Fruit fly (Drosophila melanogaster) whole organism, embryonic: ENCODE measurements around the gene CG32811.
A peak's percentile ranks its signal among the peaks of the same experiment; 100 is the strongest.

Experiments
- NFAT ChIP-seq: fragments of 200-800 bp; sonication (Bioruptor generic); IDR thresholded peaks from 2 replicates; pipeline ENCODE4 v1.3.6; 2022; ENCODE audit warnings: missing biosample characterization, missing genetic modification characterization
- Oli ChIP-seq: fragments of 200-800 bp; sonication (Bioruptor generic); optimal IDR thresholded peaks from 2 replicates; lab custom pipeline; 2018; ENCODE audit warnings: missing biosample characterization, mild to moderate bottlenecking, missing genetic modification characterization, moderate library complexity

DNA sequence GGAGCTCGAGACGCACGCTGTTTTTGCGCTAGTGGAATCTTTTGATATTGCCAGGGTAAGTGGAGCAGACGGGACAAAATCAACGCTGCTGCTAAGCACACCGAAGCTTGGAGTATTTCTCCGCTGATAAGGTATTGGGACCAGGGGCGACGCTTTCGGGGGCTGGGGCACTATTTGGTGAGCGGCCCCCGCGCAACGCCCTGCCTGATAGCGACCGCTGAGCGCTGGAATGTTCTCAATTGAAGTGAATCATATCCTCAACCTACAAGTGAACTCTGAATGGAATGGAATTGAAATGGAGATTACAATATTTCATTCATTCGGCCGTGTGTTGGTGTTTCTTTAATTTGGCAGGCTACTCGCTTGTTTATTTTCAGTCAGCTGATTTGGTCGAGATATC, 15.8 kb downstream of the CG32811 start:
- TF ChIP-seq NFAT (0 out of 2 replicates have a peak, but pooled peaks have one; percentile 25), Oli (tag; lab: Kevin White, UChicago) (no peak)
